Worm (Caenorhabditis elegans): ENCODE measurements around the gene F58B4.6.

- no peak for TF ChIP-seq egl-27 (tag; optimal IDR thresholded peaks at IDR 0.05)
- TF ChIP-seq fos-1 (tag; optimal IDR thresholded peaks at IDR 0.05): no peak
- no peak for TF ChIP-seq ceh-82 (tag; optimal IDR thresholded peaks at IDR 0.05)
- no peak for TF ChIP-seq nhr-12 (tag; optimal IDR thresholded peaks at IDR 0.05)
- TF ChIP-seq ztf-4 (tag; optimal IDR thresholded peaks at IDR 0.05): no peak
- TF ChIP-seq ama-1 (optimal IDR thresholded peaks at IDR 0.05): no peak
- no peak for TF ChIP-seq ztf-11 (tag; optimal IDR thresholded peaks at IDR 0.05)
- no peak for TF ChIP-seq ceh-28 (tag; optimal IDR thresholded peaks at IDR 0.05)
- TF ChIP-seq fkh-10 (GFP tag; optimal IDR thresholded peaks at IDR 0.05): peak; percentile 52
- no peak for TF ChIP-seq elt-1 (tag; optimal IDR thresholded peaks at IDR 0.05)
- no peak for TF ChIP-seq mdl-1 (tag; optimal IDR thresholded peaks at IDR 0.05)
- no peak for TF ChIP-seq ceh-9 (tag; optimal IDR thresholded peaks at IDR 0.05)
These were observed 20.0 kb upstream of the F58B4.6 start for ce11 chrV:10904795-10905194.
